Worm (Caenorhabditis elegans): ENCODE results near the gene F56A8.4.

Gene F56A8.4

DNA sequence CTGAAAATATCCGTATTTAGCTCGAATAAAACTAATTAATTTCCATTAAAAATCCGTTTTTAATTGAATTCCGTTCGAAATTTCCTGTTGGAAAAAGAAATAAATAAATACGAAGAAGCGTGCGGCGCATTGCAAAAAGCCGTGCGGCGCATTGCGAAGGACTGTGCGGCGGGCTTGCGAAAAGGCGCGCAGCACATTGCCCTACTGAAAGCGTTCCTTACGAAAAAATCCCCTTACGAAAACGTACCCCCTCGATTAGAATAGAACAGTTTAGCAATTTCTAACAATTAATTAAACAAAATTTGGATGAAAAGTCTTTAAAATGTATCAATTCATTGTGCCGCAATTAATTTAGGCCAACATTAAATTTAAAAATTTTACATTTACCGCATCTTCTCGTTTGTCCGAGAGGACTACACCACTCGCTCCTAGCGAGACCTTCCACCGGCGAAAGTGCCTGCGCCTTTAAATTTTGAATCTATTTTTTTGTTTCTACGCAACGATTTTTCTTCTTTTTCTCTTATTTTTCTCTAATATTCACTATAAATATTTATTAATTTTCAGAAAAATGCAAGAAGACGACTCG, 33.3 kb downstream of the F56A8.4 start, which contains the start of gene npp-18:
Gene npp-18, plus strand, starts transcription at position 565 of the 586 bp plus-strand sequence.
- peak; percentile 70 for TF ChIP-seq dsc-1 (tag; optimal IDR thresholded peaks at IDR 0.05)
- TF ChIP-seq ztf-4 (tag; optimal IDR thresholded peaks at IDR 0.05) = peak; percentile 26
- peak; percentile 64 for TF ChIP-seq lin-14 (GFP tag; optimal IDR thresholded peaks at IDR 0.05)
- TF ChIP-seq dpl-1 (GFP tag; optimal IDR thresholded peaks at IDR 0.05) = peak; percentile 77 to 89 (median 85)
- TF ChIP-seq nhr-47 (tag; optimal IDR thresholded peaks at IDR 0.05) = peak; percentile 84
- peak; percentile 68 for TF ChIP-seq nhr-20 (tag; optimal IDR thresholded peaks at IDR 0.05)
- TF ChIP-seq mdl-1 (tag; optimal IDR thresholded peaks at IDR 0.05) = peak in 1 of 2 experiments; percentile 28
- peak; percentile 73 for TF ChIP-seq grh-1 (GFP tag; IDR thresholded peaks at IDR 0.05)
- TF ChIP-seq nhr-237 (tag; optimal IDR thresholded peaks at IDR 0.05) = peak; percentile 28
- TF ChIP-seq sox-4 (tag; optimal IDR thresholded peaks at IDR 0.05) = peak; percentile 53
- peak; percentile 32 for TF ChIP-seq zip-4 (GFP tag; optimal IDR thresholded peaks at IDR 0.05)
- TF ChIP-seq unc-86 (tag; optimal IDR thresholded peaks at IDR 0.05) = peak; percentile 63
- peak; percentile 38 for TF ChIP-seq snpc-4 (tag; optimal IDR thresholded peaks at IDR 0.05)
- TF ChIP-seq ztf-11 (tag; optimal IDR thresholded peaks at IDR 0.05) = peak in 1 of 2 experiments; percentile 34
- peak; percentile 77 for TF ChIP-seq rnt-1 (tag; optimal IDR thresholded peaks at IDR 0.05)
- TF ChIP-seq tbx-2 (tag; optimal IDR thresholded peaks at IDR 0.05) = peak; percentile 69
- peak; percentile 84 for TF ChIP-seq nhr-19 (GFP tag; conservative IDR thresholded peaks at IDR 0.05)
- peak; percentile 70 for TF ChIP-seq unc-130 (tag; optimal IDR thresholded peaks at IDR 0.05)
- peak; percentile 22 for TF ChIP-seq F16B12.6 (tag; optimal IDR thresholded peaks at IDR 0.05)
- TF ChIP-seq blmp-1 (tag; optimal IDR thresholded peaks at IDR 0.05) = peak; percentile 33
- TF ChIP-seq snu-23 (GFP tag; optimal IDR thresholded peaks at IDR 0.05) = peak; percentile 82
- peak; percentile 91 for TF ChIP-seq nhr-85 (tag)
- TF ChIP-seq irx-1 (tag; optimal IDR thresholded peaks at IDR 0.05) = peak; percentile 72
- TF ChIP-seq xbp-1 (tag; optimal IDR thresholded peaks at IDR 0.05) = peak; percentile 73
- peak; percentile 86 to 89 for TF ChIP-seq lin-35 (GFP tag; optimal IDR thresholded peaks at IDR 0.05)
- TF ChIP-seq fos-1 (tag; optimal IDR thresholded peaks at IDR 0.05) = peak; percentile 23
- TF ChIP-seq skn-1 (tag; optimal IDR thresholded peaks at IDR 0.05) = peak; percentile 52
- TF ChIP-seq egl-13 (tag; optimal IDR thresholded peaks at IDR 0.05) = peak; percentile 51
- TF ChIP-seq swsn-7 (tag; optimal IDR thresholded peaks at IDR 0.05) = peak; percentile 72
- peak; percentile 80 for TF ChIP-seq lin-15B (tag; optimal IDR thresholded peaks at IDR 0.05)
- peak; percentile 5 for TF ChIP-seq efl-3 (GFP tag; optimal IDR thresholded peaks at IDR 0.05)
- TF ChIP-seq efl-1 (optimal IDR thresholded peaks at IDR 0.05) = peak; percentile 74 to 87
- TF ChIP-seq efl-1 (GFP tag; optimal IDR thresholded peaks at IDR 0.05 in 1 of 2) = peak; percentile 87 to 98
- TF ChIP-seq mab-9 (GFP tag; IDR thresholded peaks at IDR 0.05) = 0 out of 2 replicates have a peak, but pooled peaks have one; percentile 55
- peak; percentile 81 for TF ChIP-seq nhr-71 (tag; optimal IDR thresholded peaks at IDR 0.05)
- peak; percentile 81 to 82 for TF ChIP-seq lsy-2 (tag; optimal IDR thresholded peaks at IDR 0.05)
- TF ChIP-seq isw-1 (GFP tag; IDR thresholded peaks at IDR 0.05) = peak; percentile 76
- TF ChIP-seq unc-98 (GFP tag; IDR thresholded peaks at IDR 0.05) = peak; percentile 41; the same call in 1 of the 2 replicates
- peak; percentile 72 for TF ChIP-seq mep-1 (tag; optimal IDR thresholded peaks at IDR 0.05)
- peak; percentile 81 for TF ChIP-seq ceh-88 (GFP tag; IDR thresholded peaks at IDR 0.05)
- peak in 1 of 6 experiments; percentile 29 for TF ChIP-seq elt-3 (tag; optimal IDR thresholded peaks at IDR 0.05)
- peak; percentile 53 for TF ChIP-seq fkh-8 (tag; optimal IDR thresholded peaks at IDR 0.05)
- peak; percentile 52 to 78 (median 67) for TF ChIP-seq ceh-82 (tag; optimal IDR thresholded peaks at IDR 0.05)
- TF ChIP-seq nhr-90 (tag; optimal IDR thresholded peaks at IDR 0.05; ENCODE audit: poor library complexity) = peak; percentile 65
